Worm (Caenorhabditis elegans): ENCODE measurements around the gene C05D11.1.
A peak's percentile ranks its signal among the peaks of the same experiment; 100 is the strongest.

C05D11.1 gene

ce11 chrIII:6462610-6463009, 26.2 kb downstream of the C05D11.1 start, which contains the start of gene T26A5.8 (continued):
- TF ChIP-seq mcd-1 (GFP tag; IDR thresholded peaks at IDR 0.05) (peak; percentile 47; the same call in 1 of the 2 replicates), egrh-3 (GFP tag; IDR thresholded peaks at IDR 0.05) (no peak), tlf-1 (GFP tag; optimal IDR thresholded peaks at IDR 0.05) (peak; percentile 11), zim-3 (tag; optimal IDR thresholded peaks at IDR 0.05) (peak; percentile 50), hlh-26 (GFP tag; conservative IDR thresholded peaks at IDR 0.05) (no peak), rpc-1 (optimal IDR thresholded peaks at IDR 0.05) (no peak), rpc-1 (tag; optimal IDR thresholded peaks at IDR 0.05) (no peak), ama-1 (optimal IDR thresholded peaks at IDR 0.05) (peak; percentile 10), ama-1 (GFP tag; optimal IDR thresholded peaks at IDR 0.05) (peak in 1 of 2 experiments; percentile 33), nfya-1 (tag; optimal IDR thresholded peaks at IDR 0.05; ENCODE audit: borderline replicate concordance, insufficient read depth) (no peak), aptf-2 (GFP tag; conservative IDR thresholded peaks at IDR 0.05) (no peak), cebp-2 (GFP tag; IDR thresholded peaks at IDR 0.05) (no peak), F23B12.7 (tag; optimal IDR thresholded peaks at IDR 0.05; ENCODE audit: insufficient read depth) (no peak), snpc-3.4 (tag; optimal IDR thresholded peaks at IDR 0.05) (peak; percentile 73), sdz-38 (tag; optimal IDR thresholded peaks at IDR 0.05) (no peak), die-1 (tag; optimal IDR thresholded peaks at IDR 0.05) (peak; percentile 51), F49E8.2 (tag; optimal IDR thresholded peaks at IDR 0.05; ENCODE audit: insufficient read depth) (peak; percentile 51), him-1 (tag; optimal IDR thresholded peaks at IDR 0.05) (no peak), pha-4 (tag; optimal IDR thresholded peaks at IDR 0.05) (no peak), madf-6 (GFP tag; IDR thresholded peaks at IDR 0.05) (peak; percentile 65), repo-1 (tag; optimal IDR thresholded peaks at IDR 0.05) (peak; percentile 44), F39B2.1 (GFP tag; IDR thresholded peaks at IDR 0.05) (no peak), ztf-26 (tag; optimal IDR thresholded peaks at IDR 0.05) (peak; percentile 13), lag-1 (GFP tag; IDR thresholded peaks at IDR 0.05) (no peak), nhr-90 (tag; optimal IDR thresholded peaks at IDR 0.05) (peak; percentile 7), unc-62 (GFP tag; optimal IDR thresholded peaks at IDR 0.05) (no peak), ceh-40 (GFP tag; IDR thresholded peaks at IDR 0.05) (no peak), T07F8.4 (tag; optimal IDR thresholded peaks at IDR 0.05) (no peak), mes-4 (tag; optimal IDR thresholded peaks at IDR 0.05) (no peak), atf-7 (tag; optimal IDR thresholded peaks at IDR 0.05) (peak; percentile 33), egl-18 (GFP tag; IDR thresholded peaks at IDR 0.05) (0 out of 2 replicates have a peak, but pooled peaks have one; percentile 42), ceh-100 (GFP tag; IDR thresholded peaks at IDR 0.05) (peak; percentile 41; the same call in 1 of the 2 replicates)

ce11 chrIII:6463679-6464078, 27.3 kb downstream of the C05D11.1 start, which contains the start of gene dlc-1:
dlc-1 (minus strand) TSS chrIII:6463779.
- TF ChIP-seq Y53G8AR.9 (GFP tag; conservative IDR thresholded peaks at IDR 0.05) = 0 out of 2 replicates have a peak, but pooled peaks have one; percentile 15
- TF ChIP-seq attf-5 (GFP tag; optimal IDR thresholded peaks at IDR 0.05) = no peak

- TF ChIP-seq sea-2 (GFP tag; IDR thresholded peaks at IDR 0.05) (no peak), somi-1 (GFP tag; optimal IDR thresholded peaks at IDR 0.05) (peak; percentile 77), lsl-1 (GFP tag; optimal IDR thresholded peaks at IDR 0.05) (peak; percentile 66), sptf-2 (GFP tag; optimal IDR thresholded peaks at IDR 0.05) (no peak), gei-17 (GFP tag; optimal IDR thresholded peaks at IDR 0.05) (no peak), snpc-4 (GFP tag; optimal IDR thresholded peaks at IDR 0.05) (no peak), snpc-4 (tag; optimal IDR thresholded peaks at IDR 0.05) (peak in 3 of 4 experiments; percentile 66 to 69 (median 67)), unc-62 (GFP tag; optimal IDR thresholded peaks at IDR 0.05) (no peak), nhr-27 (tag; optimal IDR thresholded peaks at IDR 0.05) (no peak), Y53G8AR.9 (GFP tag; conservative IDR thresholded peaks at IDR 0.05) (peak; percentile 88), ceh-40 (GFP tag; IDR thresholded peaks at IDR 0.05) (no peak), B0019.2 (GFP tag; conservative IDR thresholded peaks at IDR 0.05) (0 out of 2 replicates have a peak, but pooled peaks have one; percentile 17), lin-26 (GFP tag; IDR thresholded peaks at IDR 0.05) (peak; percentile 59; the same call in 1 of the 2 replicates), tbp1 (GFP tag; optimal IDR thresholded peaks at IDR 0.05) (peak; percentile 70), hmg-20 (GFP tag; IDR thresholded peaks at IDR 0.05) (no peak), Y79H2A.3 (GFP tag; conservative IDR thresholded peaks at IDR 0.05) (peak; percentile 84; the same call in 1 of the 2 replicates), ceh-79 (tag; optimal IDR thresholded peaks at IDR 0.05) (peak; percentile 45)
Measured at ce11 chrIII:6464113-6464571, 27.7 kb downstream of the C05D11.1 start.

Measured in whole organism, young adult.